Fruit fly (Drosophila melanogaster): ENCODE measurements around the gene RpS8.

The RpS8 gene

dm6 chr3R:29839707-29840311, 21.6 kb upstream of the RpS8 start:
- no peak for TF ChIP-seq psq (optimal IDR thresholded peaks at IDR 0.05)
- no peak for TF ChIP-seq ttk (optimal IDR thresholded peaks at IDR 0.05)
- no peak for TF ChIP-seq Sin3A (optimal IDR thresholded peaks at IDR 0.05)
- TF ChIP-seq Myc (optimal IDR thresholded peaks at IDR 0.05): no peak
- TF ChIP-seq h (optimal IDR thresholded peaks at IDR 0.05): no peak
- TF ChIP-seq insv (optimal IDR thresholded peaks at IDR 0.05): no peak

DNA sequence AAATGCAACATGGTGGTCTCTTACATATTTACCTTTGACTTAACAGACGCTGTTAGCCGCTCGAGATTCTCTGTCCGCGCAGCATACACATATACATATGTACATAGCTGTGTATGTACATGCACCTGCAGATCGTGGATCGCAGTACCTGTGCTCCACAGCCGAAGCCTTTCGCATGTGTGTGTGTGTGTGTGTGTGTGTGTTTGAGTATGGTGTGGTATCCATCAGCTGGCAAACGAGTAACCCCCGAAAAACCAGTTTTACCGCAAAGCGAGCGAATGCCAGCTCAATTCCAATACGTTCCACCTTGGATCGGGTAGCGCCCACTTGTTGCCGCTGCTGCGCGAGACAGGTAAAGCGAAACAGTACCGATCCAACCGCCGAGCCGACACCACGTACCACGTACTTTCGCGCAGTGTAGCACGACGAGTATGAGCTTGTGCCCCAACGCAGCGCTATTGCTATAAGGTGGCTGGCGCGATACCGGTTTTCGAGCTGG, 20.0 kb upstream of the RpS8 start, which contains the start of gene Cad99C:
Gene Cad99C, plus strand, starts transcription at position 365 of the 499 bp plus-strand sequence.
- TF ChIP-seq psq (optimal IDR thresholded peaks at IDR 0.05) (no peak), ttk (optimal IDR thresholded peaks at IDR 0.05) (no peak), h (optimal IDR thresholded peaks at IDR 0.05) (no peak), Sin3A (optimal IDR thresholded peaks at IDR 0.05) (no peak)

DNA sequence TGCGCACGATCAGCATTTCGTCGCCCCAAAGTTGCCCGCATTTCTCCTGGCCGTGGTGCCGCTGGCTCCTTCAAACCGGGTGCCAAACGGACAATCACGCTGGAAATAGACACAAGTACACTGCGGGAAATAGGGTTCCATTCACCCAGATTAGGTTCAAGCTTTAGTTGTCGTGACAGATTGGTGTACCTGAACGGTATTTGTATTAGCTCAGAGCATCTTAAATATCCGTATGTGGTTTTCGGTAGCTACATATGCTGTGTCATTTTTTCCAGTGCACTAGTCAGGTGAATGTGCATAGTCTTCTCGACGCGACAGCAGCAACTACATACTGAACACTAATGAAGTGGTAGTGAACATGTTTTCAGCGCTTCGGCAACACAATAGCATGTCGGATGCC, 14.3 kb upstream of the RpS8 start:
- TF ChIP-seq h (optimal IDR thresholded peaks at IDR 0.05): no peak

- TF ChIP-seq insv (optimal IDR thresholded peaks at IDR 0.05) (no peak), Sin3A (optimal IDR thresholded peaks at IDR 0.05) (no peak), psq (optimal IDR thresholded peaks at IDR 0.05) (no peak), ttk (optimal IDR thresholded peaks at IDR 0.05) (no peak), Myc (optimal IDR thresholded peaks at IDR 0.05) (no peak), h (optimal IDR thresholded peaks at IDR 0.05) (no peak)
These were observed 4.2 kb upstream of the RpS8 start, which contains the start of gene dgt1 for dm6 chr3R:29857228-29857627. TSS of gene dgt1 (minus strand) at chr3R:29857491.

DNA sequence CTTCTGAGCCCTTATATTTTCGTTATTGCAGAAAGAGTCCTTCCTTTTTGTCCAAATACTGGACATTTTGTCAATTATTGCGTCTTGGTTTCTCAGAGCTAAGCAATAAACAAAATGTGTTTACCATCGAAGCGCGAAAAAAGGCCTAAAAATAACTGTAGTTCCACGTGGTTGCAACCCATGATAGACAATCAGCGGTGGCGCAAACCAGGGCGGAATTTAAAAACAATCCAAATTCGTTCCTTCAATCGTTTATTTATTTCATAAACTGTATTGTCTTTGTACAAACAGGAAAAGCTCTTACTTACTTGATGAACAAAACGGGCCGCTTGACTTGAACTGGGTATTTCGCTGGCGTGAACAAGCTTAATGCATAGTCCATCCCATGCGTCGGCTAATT, 2.6 kb upstream of the RpS8 start, which contains the start of gene CG7824:
Gene CG7824, minus strand, starts transcription at position 131 of the 400 bp plus-strand sequence.
- TF ChIP-seq psq (optimal IDR thresholded peaks at IDR 0.05): no peak
- TF ChIP-seq insv (optimal IDR thresholded peaks at IDR 0.05): no peak
- TF ChIP-seq h (optimal IDR thresholded peaks at IDR 0.05): no peak
- no peak for TF ChIP-seq ttk (optimal IDR thresholded peaks at IDR 0.05)
- no peak for TF ChIP-seq Myc (optimal IDR thresholded peaks at IDR 0.05)
- no peak for TF ChIP-seq Sin3A (optimal IDR thresholded peaks at IDR 0.05)

dm6 chr3R:29859763-29860162, 1.6 kb upstream of the RpS8 start:
- TF ChIP-seq Myc (optimal IDR thresholded peaks at IDR 0.05): no peak
- TF ChIP-seq Sin3A (optimal IDR thresholded peaks at IDR 0.05): no peak
- no peak for TF ChIP-seq psq (optimal IDR thresholded peaks at IDR 0.05)
- TF ChIP-seq insv (optimal IDR thresholded peaks at IDR 0.05): no peak
- no peak for TF ChIP-seq h (optimal IDR thresholded peaks at IDR 0.05)
- TF ChIP-seq ttk (optimal IDR thresholded peaks at IDR 0.05): no peak

DNA sequence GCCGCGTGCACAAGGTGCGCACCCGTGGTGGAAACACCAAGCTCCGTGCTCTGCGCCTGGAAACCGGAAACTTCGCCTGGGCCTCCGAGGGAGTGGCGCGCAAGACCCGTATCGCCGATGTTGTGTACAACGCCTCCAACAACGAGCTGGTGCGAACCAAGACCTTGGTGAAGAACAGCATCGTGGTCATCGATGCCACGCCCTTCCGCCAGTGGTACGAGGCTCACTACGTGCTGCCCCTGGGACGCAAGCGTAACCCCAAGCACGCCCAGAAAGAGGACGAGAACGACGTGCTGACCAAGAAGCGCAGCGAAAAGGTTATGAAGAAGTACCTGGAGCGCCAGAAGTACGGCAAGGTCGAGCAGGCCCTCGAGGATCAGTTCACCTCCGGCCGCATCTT, 1.4 kb downstream of the RpS8 start:
- TF ChIP-seq psq (optimal IDR thresholded peaks at IDR 0.05) (no peak), ttk (optimal IDR thresholded peaks at IDR 0.05) (peak; percentile 80)

dm6 chr3R:29866706-29867105, 5.3 kb downstream of the RpS8 start:
- TF ChIP-seq psq (optimal IDR thresholded peaks at IDR 0.05) (no peak), Myc (optimal IDR thresholded peaks at IDR 0.05) (no peak), ttk (optimal IDR thresholded peaks at IDR 0.05) (no peak), h (optimal IDR thresholded peaks at IDR 0.05) (no peak), insv (optimal IDR thresholded peaks at IDR 0.05) (no peak), Sin3A (optimal IDR thresholded peaks at IDR 0.05) (no peak)

- TF ChIP-seq psq (optimal IDR thresholded peaks at IDR 0.05) (no peak), Sin3A (optimal IDR thresholded peaks at IDR 0.05) (no peak), h (optimal IDR thresholded peaks at IDR 0.05) (no peak), Myc (optimal IDR thresholded peaks at IDR 0.05) (no peak), ttk (optimal IDR thresholded peaks at IDR 0.05) (no peak), insv (optimal IDR thresholded peaks at IDR 0.05) (no peak)
These were observed 6.1 kb downstream of the RpS8 start for dm6 chr3R:29867470-29867869.

DNA sequence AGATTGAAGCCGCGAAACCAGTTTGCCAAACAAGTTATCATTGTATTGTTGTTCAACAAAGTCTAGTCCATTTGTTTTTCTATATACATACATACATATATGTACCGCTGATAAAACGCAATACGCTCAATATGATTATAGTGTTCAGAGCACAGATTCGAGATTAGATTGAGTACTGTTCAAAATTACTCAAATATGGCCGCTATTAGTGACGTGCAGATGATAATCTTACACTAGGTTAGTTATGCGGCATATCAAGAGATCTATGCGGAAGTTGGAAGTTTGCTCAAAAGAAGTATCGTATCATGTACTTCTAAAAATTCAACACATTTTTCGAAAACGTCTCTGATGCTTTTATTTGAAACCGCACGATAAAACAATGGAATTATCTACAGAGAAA, 6.5 kb downstream of the RpS8 start:
- TF ChIP-seq Myc (optimal IDR thresholded peaks at IDR 0.05) (no peak), ttk (optimal IDR thresholded peaks at IDR 0.05) (no peak), psq (optimal IDR thresholded peaks at IDR 0.05) (no peak), h (optimal IDR thresholded peaks at IDR 0.05) (no peak), insv (optimal IDR thresholded peaks at IDR 0.05) (no peak), Sin3A (optimal IDR thresholded peaks at IDR 0.05) (no peak)

- no peak for TF ChIP-seq h (optimal IDR thresholded peaks at IDR 0.05)
- TF ChIP-seq insv (optimal IDR thresholded peaks at IDR 0.05): no peak
- no peak for TF ChIP-seq Myc (optimal IDR thresholded peaks at IDR 0.05)
- TF ChIP-seq Sin3A (optimal IDR thresholded peaks at IDR 0.05): no peak
These were observed 7.4 kb downstream of the RpS8 start, which contains the start of gene Zip99C for dm6 chr3R:29868676-29869349. TSS of gene Zip99C (minus strand) at chr3R:29868895.

dm6 chr3R:29869350-29869688, 7.9 kb downstream of the RpS8 start, which contains the start of gene CG34133:
TSS of gene CG34133 (plus strand) at chr3R:29869365.
- TF ChIP-seq psq (optimal IDR thresholded peaks at IDR 0.05) (no peak), Sin3A (optimal IDR thresholded peaks at IDR 0.05) (no peak)

DNA sequence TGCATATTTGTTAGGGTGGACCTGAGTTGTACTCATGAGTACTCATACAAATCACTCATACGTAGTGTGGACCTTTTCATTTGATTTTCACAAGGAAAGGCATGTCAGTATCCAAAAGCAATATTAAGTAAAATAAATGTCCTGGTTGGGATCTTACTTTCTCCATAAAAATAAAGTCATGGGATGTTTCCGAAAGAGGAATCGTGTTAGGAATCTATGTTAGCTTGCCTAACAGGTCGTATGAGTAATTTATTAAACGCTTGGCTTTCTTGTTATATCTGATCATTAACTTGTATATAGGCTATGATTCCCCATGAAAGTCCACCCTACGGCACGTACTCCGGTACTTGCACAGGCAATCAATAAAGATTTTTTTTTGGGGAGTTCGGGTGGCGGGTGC, 14.4 kb downstream of the RpS8 start:
- no peak for TF ChIP-seq psq (optimal IDR thresholded peaks at IDR 0.05)
- TF ChIP-seq h (optimal IDR thresholded peaks at IDR 0.05): no peak
- TF ChIP-seq Sin3A (optimal IDR thresholded peaks at IDR 0.05): no peak
- TF ChIP-seq insv (optimal IDR thresholded peaks at IDR 0.05): no peak
- no peak for TF ChIP-seq ttk (optimal IDR thresholded peaks at IDR 0.05)
- no peak for TF ChIP-seq Myc (optimal IDR thresholded peaks at IDR 0.05)
